Worm (Caenorhabditis elegans) whole organism, L2 larva: ENCODE results near the gene msp-49.

ENCODE experiments used
- R02D3.7 ChIP-seq: fragments of 150-350 bp; optimal IDR thresholded peaks from 2 replicates; lab custom pipeline; 2014; ENCODE audit warnings: missing biosample characterization, missing genetic modification characterization
- egl-27 ChIP-seq: sonication (generic microtip); optimal IDR thresholded peaks from 3 replicates; lab custom pipeline; 2017; ENCODE audit warnings: missing biosample characterization, missing genetic modification reagents, missing genetic modification characterization
- lin-11 ChIP-seq: fragments of 150-350 bp; sonication (generic microtip); optimal IDR thresholded peaks from 2 replicates; lab custom pipeline; 2014; ENCODE audit warnings: missing biosample characterization, missing genetic modification characterization, inconsistent platforms, mixed read lengths
- lsy-2 ChIP-seq, 2 experiments: fragments of 150-350 bp in 1 of 2; sonication (generic microtip) in 1 of 2; optimal IDR thresholded peaks; 2 replicates each; lab custom pipeline; 2014 to 2017; ENCODE audit warnings: missing biosample characterization in 2 of 2, missing genetic modification characterization in 2 of 2
- mbf-1 ChIP-seq: sonication (generic microtip); optimal IDR thresholded peaks from 2 replicates; lab custom pipeline; 2017; ENCODE audit warnings: missing biosample characterization, missing genetic modification characterization
- skn-1 ChIP-seq: sonication (generic microtip); optimal IDR thresholded peaks from 2 replicates; lab custom pipeline; 2017; ENCODE audit warnings: missing biosample characterization, missing genetic modification characterization

DNA sequence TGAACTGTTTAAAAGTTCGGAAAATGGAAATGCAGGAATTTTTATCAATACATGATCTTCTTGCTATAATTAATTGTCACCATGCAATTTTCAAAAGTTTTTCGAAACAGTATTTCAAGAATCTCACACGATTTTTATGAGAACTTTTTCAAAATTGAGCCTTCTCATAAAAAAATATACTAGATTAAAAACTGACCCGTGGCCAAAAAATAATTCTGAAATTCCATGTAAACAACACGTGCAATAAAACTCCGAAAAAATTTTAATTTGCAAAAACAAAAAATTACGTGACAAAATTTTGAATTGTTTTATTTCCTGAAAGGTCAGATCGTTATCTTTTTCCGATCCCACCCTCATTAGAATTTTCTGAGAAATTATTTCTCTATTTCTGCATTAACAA is 1.3 kb downstream of the msp-49 start, which contains the start of gene C34F11.5:
- TF ChIP-seq skn-1 (tag; lab: Kevin White, UChicago): no peak
- no peak for TF ChIP-seq mbf-1
- TF ChIP-seq egl-27 (tag; lab: Kevin White, UChicago): no peak
- no peak for TF ChIP-seq lin-11 (tag; lab: Kevin White, UChicago)
- no peak for TF ChIP-seq lsy-2 (tag; optimal IDR thresholded peaks at IDR 0.05; lab: Kevin White, UChicago)
- TF ChIP-seq R02D3.7: no peak
